Comparison of ENCODE assay signal across 4 worm cellular contexts in the genomic region with DNA sequence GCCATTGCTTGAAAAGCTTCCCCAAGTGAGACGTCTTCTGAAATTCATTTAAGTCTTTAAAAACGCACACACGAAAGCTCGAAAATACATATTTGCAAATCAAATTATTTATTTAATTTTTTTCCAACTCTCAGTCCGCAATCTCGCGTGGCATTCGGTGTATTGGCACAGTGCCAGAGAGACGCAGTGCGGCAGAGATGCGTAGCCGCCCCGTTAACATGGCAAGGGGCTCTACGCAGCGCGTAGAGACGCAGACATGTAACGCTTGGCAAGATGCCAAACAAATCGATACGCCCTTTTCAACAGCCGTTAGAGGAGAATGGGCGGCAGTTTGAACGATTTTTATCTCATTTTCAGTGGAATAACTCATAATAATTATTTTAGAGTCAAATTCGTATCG.
A peak's percentile ranks its signal among the peaks of the same experiment; 100 is the strongest.
TF ChIP-seq lines count a peak whose summit lies in the region.

TSS of gene drr-2 (minus strand) at position 37 of the 400 bp plus-strand sequence.
TSS of gene set-16 (plus strand) at position 383 of the 400 bp plus-strand sequence.

TF ChIP-seq in whole organism, L2 larva, 48 proteins besides CTCF, POLR2A, EP300 and RAD21 (continued from another document):
- TF ChIP-seq lsy-2 (tag; optimal IDR thresholded peaks at IDR 0.05; lab: Kevin White, UChicago): peak; percentile 96 to 98
- TF ChIP-seq C34F6.9 (tag; optimal IDR thresholded peaks at IDR 0.05; lab: Kevin White, UChicago): peak; percentile 100
- peak; percentile 90 for TF ChIP-seq snpc-4 (tag; optimal IDR thresholded peaks at IDR 0.05; lab: Kevin White, UChicago)
- TF ChIP-seq zag-1 (tag; optimal IDR thresholded peaks at IDR 0.05; lab: Kevin White, UChicago): peak; percentile 97
- TF ChIP-seq unc-62 (GFP tag; optimal IDR thresholded peaks at IDR 0.05; lab: Kevin White, UChicago): peak; percentile 88
- TF ChIP-seq alr-1 (tag; optimal IDR thresholded peaks at IDR 0.05; lab: Kevin White, UChicago): no peak
- TF ChIP-seq ceh-82 (tag; optimal IDR thresholded peaks at IDR 0.05; lab: Kevin White, UChicago): peak; percentile 93
- TF ChIP-seq nhr-25 (tag; optimal IDR thresholded peaks at IDR 0.05; lab: Kevin White, UChicago): peak; percentile 99
- peak; percentile 79 for TF ChIP-seq R02D3.7 (tag; optimal IDR thresholded peaks at IDR 0.05; lab: Kevin White, UChicago)
- peak; percentile 99 for TF ChIP-seq unc-55 (GFP tag; optimal IDR thresholded peaks at IDR 0.05; lab: Kevin White, UChicago)
- TF ChIP-seq ztf-1 (GFP tag; conservative IDR thresholded peaks at IDR 0.05; lab: Robert Waterston, UW): no peak
- peak; percentile 99 for TF ChIP-seq lin-13 (GFP tag; optimal IDR thresholded peaks at IDR 0.05; lab: Kevin White, UChicago)
- TF ChIP-seq nhr-237 (tag; optimal IDR thresholded peaks at IDR 0.05; lab: Kevin White, UChicago): peak; percentile 92
- TF ChIP-seq sma-9 (GFP tag; optimal IDR thresholded peaks at IDR 0.05; lab: Kevin White, UChicago): peak; percentile 97
- TF ChIP-seq sma-9 (tag; optimal IDR thresholded peaks at IDR 0.05; lab: Kevin White, UChicago): no peak
- peak; percentile 95 for TF ChIP-seq nhr-6 (tag; optimal IDR thresholded peaks at IDR 0.05; lab: Kevin White, UChicago)
- TF ChIP-seq crh-2 (tag; optimal IDR thresholded peaks at IDR 0.05; lab: Kevin White, UChicago): peak; percentile 99
- peak; percentile 99 for TF ChIP-seq lin-11 (tag; optimal IDR thresholded peaks at IDR 0.05; lab: Kevin White, UChicago)
- peak; percentile 100 for TF ChIP-seq sma-3 (GFP tag; optimal IDR thresholded peaks at IDR 0.05; lab: Kevin White, UChicago)
- TF ChIP-seq lin-39 (tag; optimal IDR thresholded peaks at IDR 0.05; lab: Kevin White, UChicago): peak; percentile 39
- peak; percentile 28 for TF ChIP-seq nhr-11 (tag; optimal IDR thresholded peaks at IDR 0.05; lab: Kevin White, UChicago)
- no peak for TF ChIP-seq elt-3 (tag; optimal IDR thresholded peaks at IDR 0.05; lab: Kevin White, UChicago)
- TF ChIP-seq skn-1 (tag; optimal IDR thresholded peaks at IDR 0.05; lab: Kevin White, UChicago): peak; percentile 84
- peak; percentile 98 for TF ChIP-seq mab-5 (tag; optimal IDR thresholded peaks at IDR 0.05; lab: Kevin White, UChicago)
- peak; percentile 33 to 82 for TF ChIP-seq mdl-1 (tag; optimal IDR thresholded peaks at IDR 0.05; lab: Kevin White, UChicago)
- peak; percentile 96 for TF ChIP-seq gmeb-1 (tag; optimal IDR thresholded peaks at IDR 0.05; lab: Kevin White, UChicago)
- peak; percentile 61 for TF ChIP-seq nhr-12 (tag; optimal IDR thresholded peaks at IDR 0.05; lab: Kevin White, UChicago)

TF ChIP-seq in whole organism, L4 larva, 104 proteins besides CTCF, POLR2A, EP300 and RAD21 (continued from another document and continues in another):
- peak; percentile 79 for TF ChIP-seq skn-1 (tag; optimal IDR thresholded peaks at IDR 0.05; lab: Kevin White, UChicago)
- TF ChIP-seq ctbp-1 (GFP tag; IDR thresholded peaks at IDR 0.05; lab: Robert Waterston, UW): peak; percentile 98
- peak; percentile 45 to 82 for TF ChIP-seq mdl-1 (tag; optimal IDR thresholded peaks at IDR 0.05; lab: Kevin White, UChicago)
- peak; percentile 97 for TF ChIP-seq Y75B8A.6 (GFP tag; IDR thresholded peaks at IDR 0.05; lab: Robert Waterston, UW)
- no peak for TF ChIP-seq lin-39 (tag; optimal IDR thresholded peaks at IDR 0.05; lab: Kevin White, UChicago)
- no peak for TF ChIP-seq daf-8 (GFP tag; IDR thresholded peaks at IDR 0.05; lab: Robert Waterston, UW)
- TF ChIP-seq snpc-4 (tag; optimal IDR thresholded peaks at IDR 0.05; lab: Kevin White, UChicago): no peak
- TF ChIP-seq nhr-76 (tag; optimal IDR thresholded peaks at IDR 0.05; lab: Kevin White, UChicago): peak; percentile 77
- peak; percentile 98 for TF ChIP-seq lin-1 (GFP tag; IDR thresholded peaks at IDR 0.05; lab: Robert Waterston, UW)
- peak; percentile 96 for TF ChIP-seq arid-1 (GFP tag; conservative IDR thresholded peaks at IDR 0.05; lab: Robert Waterston, UW)
- TF ChIP-seq ceh-20 (GFP tag; IDR thresholded peaks at IDR 0.05; lab: Robert Waterston, UW): peak; percentile 99
- TF ChIP-seq ama-1 (optimal IDR thresholded peaks at IDR 0.05; lab: Kevin White, UChicago): peak; percentile 45
- TF ChIP-seq F10B5.3 (tag; optimal IDR thresholded peaks at IDR 0.05; lab: Kevin White, UChicago): peak; percentile 95
- peak; percentile 97 for TF ChIP-seq dpl-1 (GFP tag; optimal IDR thresholded peaks at IDR 0.05; lab: Kevin White, UChicago)
- peak; percentile 89 for TF ChIP-seq ztf-7 (tag; optimal IDR thresholded peaks at IDR 0.05; lab: Kevin White, UChicago)
- peak; percentile 88 for TF ChIP-seq mxl-2 (GFP tag; conservative IDR thresholded peaks at IDR 0.05; lab: Robert Waterston, UW)
- TF ChIP-seq ces-1 (GFP tag; optimal IDR thresholded peaks at IDR 0.05; lab: Kevin White, UChicago): peak; percentile 87
- TF ChIP-seq dve-1 (tag; optimal IDR thresholded peaks at IDR 0.05; lab: Kevin White, UChicago; ENCODE audit: insufficient read depth): peak; percentile 100
- TF ChIP-seq dmd-9 (GFP tag; IDR thresholded peaks at IDR 0.05; lab: Robert Waterston, UW): peak; percentile 98
- TF ChIP-seq spr-3 (GFP tag; optimal IDR thresholded peaks at IDR 0.05; lab: Kevin White, UChicago): peak; percentile 97
- peak; percentile 81 for TF ChIP-seq lir-3 (tag; optimal IDR thresholded peaks at IDR 0.05; lab: Kevin White, UChicago)
- TF ChIP-seq mxl-3 (GFP tag; optimal IDR thresholded peaks at IDR 0.05; lab: Kevin White, UChicago): peak; percentile 96
- TF ChIP-seq cey-2 (tag; optimal IDR thresholded peaks at IDR 0.05; lab: Kevin White, UChicago; ENCODE audit: borderline replicate concordance, insufficient read depth): peak; percentile 55
- peak; percentile 90 to 97 for TF ChIP-seq lsy-2 (tag; optimal IDR thresholded peaks at IDR 0.05; lab: Kevin White, UChicago)
- TF ChIP-seq snpc-1.2 (GFP tag; IDR thresholded peaks at IDR 0.05; lab: Robert Waterston, UW): peak; percentile 92
- TF ChIP-seq sdz-12 (GFP tag; optimal IDR thresholded peaks at IDR 0.05; lab: Kevin White, UChicago): peak; percentile 12
- TF ChIP-seq spr-1 (tag; optimal IDR thresholded peaks at IDR 0.05; lab: Kevin White, UChicago): peak; percentile 96
- peak; percentile 96 for TF ChIP-seq duxl-1 (tag; optimal IDR thresholded peaks at IDR 0.05; lab: Kevin White, UChicago; ENCODE audit: poor library complexity)
- no peak for TF ChIP-seq T20F7.1 (GFP tag; optimal IDR thresholded peaks at IDR 0.05; lab: Kevin White, UChicago)
- TF ChIP-seq tra-1 (GFP tag; IDR thresholded peaks at IDR 0.05; lab: Robert Waterston, UW): peak; percentile 98
- peak; percentile 7 for TF ChIP-seq ceh-62 (tag; optimal IDR thresholded peaks at IDR 0.05; lab: Kevin White, UChicago)
- TF ChIP-seq nhr-77 (tag; optimal IDR thresholded peaks at IDR 0.05; lab: Kevin White, UChicago): peak; percentile 98
- peak; percentile 99 for TF ChIP-seq dmd-6 (GFP tag; IDR thresholded peaks at IDR 0.05; lab: Robert Waterston, UW)

TF ChIP-seq in whole organism, late embryonic, 69 proteins besides CTCF, POLR2A, EP300 and RAD21 (continued from another document):
- peak; percentile 52 for TF ChIP-seq ceh-6 (GFP tag; optimal IDR thresholded peaks at IDR 0.05; lab: Kevin White, UChicago)
- TF ChIP-seq sdc-2 (tag; optimal IDR thresholded peaks at IDR 0.05; lab: Kevin White, UChicago): peak; percentile 44
- no peak for TF ChIP-seq pag-3 (tag; optimal IDR thresholded peaks at IDR 0.05; lab: Kevin White, UChicago; ENCODE audit: borderline replicate concordance)
- TF ChIP-seq T23F11.4 (GFP tag; optimal IDR thresholded peaks at IDR 0.05; lab: Kevin White, UChicago): peak; percentile 9
- peak; percentile 29 for TF ChIP-seq tbx-7 (tag; optimal IDR thresholded peaks at IDR 0.05; lab: Kevin White, UChicago)
- peak; percentile 37 for TF ChIP-seq hlh-30 (tag; optimal IDR thresholded peaks at IDR 0.05; lab: Kevin White, UChicago; ENCODE audit: insufficient read depth)
- TF ChIP-seq C08G9.2 (tag; optimal IDR thresholded peaks at IDR 0.05; lab: Kevin White, UChicago): peak; percentile 62
- TF ChIP-seq pax-1 (tag; optimal IDR thresholded peaks at IDR 0.05; lab: Kevin White, UChicago): peak; percentile 91
- TF ChIP-seq pros-1 (tag; optimal IDR thresholded peaks at IDR 0.05; lab: Kevin White, UChicago): peak; percentile 82
- peak; percentile 90 for TF ChIP-seq ceh-14 (tag; optimal IDR thresholded peaks at IDR 0.05; lab: Kevin White, UChicago)
- TF ChIP-seq ref-2 (tag; optimal IDR thresholded peaks at IDR 0.05; lab: Kevin White, UChicago): peak; percentile 95
- peak; percentile 21 for TF ChIP-seq gmeb-2 (tag; optimal IDR thresholded peaks at IDR 0.05; lab: Kevin White, UChicago)
- TF ChIP-seq mec-3 (tag; optimal IDR thresholded peaks at IDR 0.05; lab: Kevin White, UChicago; ENCODE audit: borderline replicate concordance): no peak
- peak; percentile 97 for TF ChIP-seq ceh-48 (tag; optimal IDR thresholded peaks at IDR 0.05; lab: Kevin White, UChicago)
- TF ChIP-seq unc-55 (GFP tag; optimal IDR thresholded peaks at IDR 0.05; lab: Kevin White, UChicago): peak; percentile 94
- TF ChIP-seq pha-2 (tag; optimal IDR thresholded peaks at IDR 0.05; lab: Kevin White, UChicago): peak; percentile 60
- no peak for TF ChIP-seq unc-3 (GFP tag; conservative IDR thresholded peaks at IDR 0.05; lab: Robert Waterston, UW)
- peak; percentile 41 for TF ChIP-seq unc-3 (tag; optimal IDR thresholded peaks at IDR 0.05; lab: Kevin White, UChicago)
- no peak for TF ChIP-seq dmd-4 (tag; optimal IDR thresholded peaks at IDR 0.05; lab: Kevin White, UChicago; ENCODE audit: borderline replicate concordance)
- peak; percentile 29 for TF ChIP-seq sox-2 (GFP tag; IDR thresholded peaks at IDR 0.05; lab: Robert Waterston, UW)
- peak; percentile 12 for TF ChIP-seq ceh-2 (tag; optimal IDR thresholded peaks at IDR 0.05; lab: Kevin White, UChicago)
- no peak for TF ChIP-seq K02D7.2 (tag; optimal IDR thresholded peaks at IDR 0.05; lab: Kevin White, UChicago)
- TF ChIP-seq ztf-16 (tag; optimal IDR thresholded peaks at IDR 0.05; lab: Kevin White, UChicago): peak; percentile 63
- TF ChIP-seq hlh-6 (tag; optimal IDR thresholded peaks at IDR 0.05; lab: Kevin White, UChicago): no peak
- TF ChIP-seq fkh-10 (GFP tag; optimal IDR thresholded peaks at IDR 0.05; lab: Kevin White, UChicago): peak; percentile 43
- peak; percentile 23 for TF ChIP-seq ceh-19 (GFP tag; optimal IDR thresholded peaks at IDR 0.05; lab: Kevin White, UChicago)
- no peak for TF ChIP-seq nhr-232 (tag; optimal IDR thresholded peaks at IDR 0.05; lab: Kevin White, UChicago)
- peak; percentile 93 for TF ChIP-seq ceh-30 (tag; optimal IDR thresholded peaks at IDR 0.05; lab: Kevin White, UChicago)
- peak; percentile 87 for TF ChIP-seq ceh-34 (tag; optimal IDR thresholded peaks at IDR 0.05; lab: Kevin White, UChicago)

TF ChIP-seq in whole organism, mixed stage, embryonic, 35 proteins besides CTCF, POLR2A, EP300 and RAD21 (continued from another document):
- peak; percentile 2 for TF ChIP-seq ceh-43 (GFP tag; optimal IDR thresholded peaks at IDR 0.05; lab: Kevin White, UChicago)
- peak; percentile 83 for TF ChIP-seq elt-3 (tag; optimal IDR thresholded peaks at IDR 0.05; lab: Kevin White, UChicago)
- peak; percentile 83 for TF ChIP-seq hlh-1 (tag; optimal IDR thresholded peaks at IDR 0.05; lab: Kevin White, UChicago)
- TF ChIP-seq nhr-237 (tag; optimal IDR thresholded peaks at IDR 0.05; lab: Kevin White, UChicago): peak; percentile 98
- peak; percentile 66 for TF ChIP-seq ham-2 (GFP tag; optimal IDR thresholded peaks at IDR 0.05; lab: Kevin White, UChicago)
- peak; percentile 89 for TF ChIP-seq sptf-1 (tag; optimal IDR thresholded peaks at IDR 0.05; lab: Kevin White, UChicago)
- TF ChIP-seq flh-1 (GFP tag; optimal IDR thresholded peaks at IDR 0.05; lab: Kevin White, UChicago): no peak
- no peak for TF ChIP-seq zip-8 (tag; optimal IDR thresholded peaks at IDR 0.05; lab: Kevin White, UChicago)
- peak; percentile 87 for TF ChIP-seq ztf-11 (tag; optimal IDR thresholded peaks at IDR 0.05; lab: Kevin White, UChicago)
TF ChIP-seq in whole organism, mixed stage, embryonic: peak in this region for 28.
